Fruit fly (Drosophila melanogaster) ovary, adult (tissue): ENCODE results near the gene CG15042.
A peak's percentile ranks its signal among the peaks of the same experiment; 100 is the strongest.

Experiments used
- CG17801 ChIP-seq: fragments of 200-800 bp; optimal IDR thresholded peaks from 2 replicates; lab custom pipeline; 2019; ENCODE audit warnings: missing biosample characterization, mild to moderate bottlenecking, missing genetic modification characterization, moderate library complexity; ENCODE audit not compliant: partially characterized antibody

Gene CG15042

DNA sequence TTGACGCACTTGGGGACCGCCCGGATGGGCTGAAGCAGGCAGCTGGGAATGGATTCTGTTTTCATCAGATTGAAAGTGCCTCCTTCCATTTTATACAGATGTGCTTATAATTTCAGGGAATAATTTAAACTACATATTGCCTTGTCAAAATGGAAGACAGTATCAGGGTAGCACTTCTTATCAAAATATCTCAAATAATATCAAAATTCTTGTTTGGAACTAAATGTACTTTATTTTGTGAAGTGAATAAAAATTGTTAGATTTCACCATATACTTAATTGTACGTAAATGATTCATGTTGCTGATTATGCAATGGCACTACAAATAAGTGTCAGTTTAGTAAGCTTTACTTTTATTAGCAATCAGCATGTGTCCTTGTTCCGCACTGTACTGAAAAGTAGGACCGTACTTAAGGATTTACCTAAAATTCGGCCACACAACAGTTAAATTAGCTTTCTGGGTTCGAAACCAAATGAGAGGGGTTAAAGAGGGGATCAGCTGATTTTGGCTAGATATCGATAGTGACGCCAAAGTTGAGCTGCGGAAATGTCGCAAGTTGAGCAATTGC, at the start of gene CG15042, which contains the start of gene CG15047:
Gene CG15042, minus strand, starts transcription at position 101 of the 568 bp plus-strand sequence.
Gene CG15047, plus strand, starts transcription at position 518 of the 568 bp plus-strand sequence.
- TF ChIP-seq CG17801 = no peak

dm6 chrX:18575151-18575550, 47.1 kb upstream of the CG15042 start:
- TF ChIP-seq CG17801 = no peak

DNA sequence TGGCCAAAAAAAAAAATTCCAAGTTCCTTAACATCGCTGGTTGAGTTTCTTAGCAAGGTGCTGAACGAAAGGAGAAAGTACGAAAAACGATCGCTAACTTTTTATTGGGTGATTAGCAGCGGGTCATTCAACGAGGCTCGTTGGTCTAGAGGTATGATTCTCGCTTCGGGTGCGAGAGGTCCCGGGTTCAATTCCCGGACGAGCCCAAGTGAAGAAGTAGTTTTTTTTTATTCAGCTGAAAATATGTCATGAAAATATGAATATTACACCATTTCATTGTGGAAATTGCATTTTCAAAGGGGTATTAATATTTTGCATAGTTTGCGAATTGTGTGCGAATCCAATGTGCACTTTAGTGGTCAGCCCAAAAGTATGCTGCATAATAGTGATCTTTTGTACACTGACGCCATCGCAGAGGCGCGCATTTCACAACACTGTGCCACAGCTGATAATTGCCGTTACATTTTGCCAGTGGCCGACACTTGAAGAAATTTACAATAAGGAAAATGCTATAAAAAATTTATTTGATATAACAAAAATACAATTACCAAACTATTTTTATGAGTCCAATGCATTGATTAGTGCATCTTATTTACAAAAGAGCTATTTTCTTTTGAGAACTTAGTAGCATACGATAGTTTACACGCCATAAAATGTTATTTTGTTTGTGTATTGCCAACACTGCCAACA, 37.7 kb upstream of the CG15042 start:
- TF ChIP-seq CG17801 = no peak

- no peak for TF ChIP-seq CG17801
Observed at dm6 chrX:18564984-18565383, 36.9 kb upstream of the CG15042 start.

DNA sequence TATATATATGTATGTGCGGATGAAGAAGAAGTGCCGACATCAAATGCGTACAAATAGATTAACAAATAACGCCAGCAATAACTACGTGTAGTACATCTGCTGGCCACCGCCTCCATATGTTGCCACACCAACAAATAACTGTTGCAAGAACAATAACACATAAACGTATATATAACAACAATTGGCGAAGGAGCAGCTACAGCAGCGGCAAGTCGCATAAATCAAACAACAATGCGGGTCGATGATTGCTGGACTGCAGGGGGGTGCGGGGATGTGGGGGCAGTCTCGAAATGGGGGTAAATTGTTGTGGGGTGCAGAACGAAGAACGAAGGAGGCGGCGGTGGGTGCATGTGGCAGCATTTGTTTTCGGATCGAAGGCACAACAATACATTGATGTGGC, 32.5 kb upstream of the CG15042 start:
- no peak for TF ChIP-seq CG17801

- TF ChIP-seq CG17801 = no peak
Observed at dm6 chrX:18558583-18558982, 30.5 kb upstream of the CG15042 start.

DNA sequence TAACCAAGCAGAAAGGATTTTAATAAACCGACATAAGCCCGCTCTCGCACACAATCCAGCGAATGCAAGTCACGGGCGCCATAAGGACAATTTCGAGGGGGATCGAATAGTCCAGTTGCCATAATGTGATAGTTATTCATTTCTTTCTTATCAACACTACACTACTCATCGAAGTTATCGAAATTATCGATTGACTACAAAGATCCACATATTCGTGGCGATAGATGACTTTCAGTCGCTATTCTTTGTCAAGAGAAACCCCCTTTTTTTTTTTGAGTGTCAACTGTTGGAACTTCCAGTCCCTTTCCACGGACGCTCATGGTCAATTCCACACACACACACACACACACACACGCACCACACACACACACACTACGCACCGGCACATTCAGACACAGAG, 26.5 kb upstream of the CG15042 start:
- TF ChIP-seq CG17801 = no peak

- TF ChIP-seq CG17801 = no peak
Observed at dm6 chrX:18552451-18552850, 24.4 kb upstream of the CG15042 start.

dm6 chrX:18550726-18551125, 22.7 kb upstream of the CG15042 start:
- TF ChIP-seq CG17801 = no peak

DNA sequence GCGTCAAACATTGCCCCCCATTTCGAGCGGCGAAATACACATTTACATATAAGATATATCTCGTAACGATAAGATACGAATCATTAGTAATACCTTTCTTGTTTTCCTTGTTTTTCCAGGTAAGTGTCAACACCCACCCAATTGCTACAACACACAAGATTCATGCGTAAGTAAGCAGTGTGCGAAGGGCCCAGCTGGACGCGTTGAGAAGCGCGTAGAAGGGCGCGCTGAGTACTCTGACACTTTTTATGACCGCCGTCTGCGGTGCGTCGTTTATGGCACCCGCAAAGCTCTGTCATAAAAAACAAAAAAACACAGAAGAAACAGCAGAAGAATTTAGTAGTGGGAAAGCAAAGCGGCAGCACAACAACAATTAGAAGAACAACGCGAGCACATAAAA, 19.6 kb upstream of the CG15042 start:
- TF ChIP-seq CG17801 = no peak

DNA sequence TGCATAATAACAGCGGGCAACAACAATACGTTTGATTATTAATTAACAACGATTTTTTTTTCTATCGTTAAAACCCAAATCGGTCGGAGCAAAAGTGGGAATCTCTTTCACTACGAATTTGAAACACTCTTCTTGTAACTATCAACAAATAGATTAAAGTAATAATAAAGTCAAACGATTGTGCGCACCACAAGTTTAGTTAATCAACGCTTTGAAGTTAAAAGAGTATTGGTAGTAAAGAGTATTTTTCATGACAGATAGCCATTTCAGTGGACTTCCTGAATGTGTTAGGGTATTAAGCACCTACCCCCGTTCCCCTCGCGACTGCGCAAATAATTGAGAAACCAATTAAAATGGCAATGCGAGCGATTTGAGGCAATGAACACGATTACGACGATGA, 18.7 kb upstream of the CG15042 start:
- peak; percentile 37 for TF ChIP-seq CG17801

- TF ChIP-seq CG17801 = no peak
Observed at dm6 chrX:18545157-18545556, 17.1 kb upstream of the CG15042 start.

DNA sequence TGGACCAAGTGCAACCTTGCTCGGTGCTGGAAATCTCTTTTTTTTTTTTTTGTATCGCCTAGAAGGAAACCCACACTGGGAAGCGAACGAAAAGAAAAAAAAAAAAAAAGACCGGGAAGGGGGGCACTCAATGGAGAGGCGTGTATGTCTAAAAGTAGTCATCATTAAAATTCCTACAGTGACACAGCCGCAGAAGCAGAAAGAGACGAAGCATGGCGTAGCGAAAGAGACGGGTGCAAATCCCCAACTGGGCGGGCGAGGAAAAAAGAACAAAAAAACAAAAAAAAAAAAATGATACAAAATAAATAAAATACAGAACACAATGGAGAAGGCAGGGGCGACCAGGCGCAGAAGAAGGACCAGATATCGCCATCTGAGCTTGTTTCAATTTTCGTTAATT, 16.7 kb upstream of the CG15042 start:
- TF ChIP-seq CG17801 = no peak

- TF ChIP-seq CG17801 = no peak
Observed at dm6 chrX:18543328-18543727, 15.3 kb upstream of the CG15042 start.

DNA sequence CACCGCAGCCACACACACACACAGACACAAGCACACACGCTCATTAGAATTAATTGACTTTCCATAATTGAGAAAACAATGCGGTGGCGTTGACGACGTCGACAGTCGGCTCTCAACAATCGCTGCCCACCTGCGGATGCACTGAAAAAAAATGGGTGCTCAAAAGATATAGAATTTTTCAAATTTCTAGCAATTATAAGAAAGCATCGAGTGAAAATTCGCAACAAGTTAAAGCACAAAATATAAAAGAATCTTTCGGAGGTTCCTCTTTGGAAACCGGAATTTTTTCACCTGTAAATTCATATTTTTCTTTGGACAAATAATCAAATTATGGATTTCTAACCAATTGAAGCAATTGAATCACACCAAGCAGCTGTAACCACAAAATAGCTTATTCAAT, 13.8 kb upstream of the CG15042 start:
- TF ChIP-seq CG17801 = no peak

dm6 chrX:18540268-18540667, 12.2 kb upstream of the CG15042 start:
- TF ChIP-seq CG17801 = no peak

- TF ChIP-seq CG17801 = no peak
Observed at dm6 chrX:18538204-18538864, 10.3 kb upstream of the CG15042 start.
